Worm (Caenorhabditis elegans) whole organism, L4 larva: ENCODE data around the gene M02E1.3.
"Not testable (repeated sequence)": the region's sequence is repeated elsewhere in the genome, so short reads cannot be mapped to it uniquely, and the experiment has no call there.

Source experiments
- F44E2.7 ChIP-seq: fragments of 200-800 bp; sonication (Bioruptor generic); IDR thresholded peaks from 2 replicates; pipeline ENCODE4 v2.1.2; 2022; ENCODE audit warnings: missing genetic modification characterization, missing compliant biosample characterization
- F49E8.2 ChIP-seq: sonication (generic microtip); optimal IDR thresholded peaks from 2 replicates; lab custom pipeline; 2016; ENCODE audit warnings: missing compliant biosample characterization, mild to moderate bottlenecking, missing genetic modification characterization, borderline replicate concordance
- T20F7.1 ChIP-seq: fragments of 200-800 bp; sonication (Bioruptor generic); optimal IDR thresholded peaks from 2 replicates; lab custom pipeline; 2018; ENCODE audit warnings: mild to moderate bottlenecking, missing genetic modification characterization, missing compliant biosample characterization
- T26A8.4 ChIP-seq: fragments of 200-800 bp; sonication (Bioruptor generic); IDR thresholded peaks from 2 replicates; pipeline ENCODE4 v1.3.6; 2022; ENCODE audit warnings: missing genetic modification characterization, missing compliant biosample characterization
- Y75B8A.6 ChIP-seq: fragments of 200-800 bp; sonication (Bioruptor generic); IDR thresholded peaks from 2 replicates; pipeline ENCODE4 v1.3.6; 2022; ENCODE audit warnings: missing genetic modification reagents, missing genetic modification characterization, missing compliant biosample characterization
- ZK337.2 ChIP-seq: fragments of 200-800 bp; sonication (Bioruptor generic); IDR thresholded peaks from 2 replicates; pipeline ENCODE4 v1.3.6; 2022; ENCODE audit warnings: missing genetic modification reagents, missing genetic modification characterization, missing compliant biosample characterization
- aha-1 ChIP-seq: fragments of 150-350 bp; peaks from one replicate; lab custom pipeline; 2014; ENCODE audit warnings: missing biosample characterization, missing genetic modification characterization
- arid-1 ChIP-seq: fragments of 200-800 bp; sonication (Bioruptor generic); conservative IDR thresholded peaks from 2 replicates; pipeline ENCODE4 v1.3.6; 2022; ENCODE audit warnings: missing genetic modification reagents, missing genetic modification characterization, missing compliant biosample characterization
- ceh-20 ChIP-seq: fragments of 200-800 bp; sonication (Bioruptor generic); IDR thresholded peaks from 2 replicates; pipeline ENCODE4 v1.3.6; 2022; ENCODE audit warnings: missing genetic modification reagents, missing genetic modification characterization, missing compliant biosample characterization
- ceh-32 ChIP-seq: sonication (generic microtip); optimal IDR thresholded peaks from 2 replicates; lab custom pipeline; 2016; ENCODE audit warnings: mild to moderate bottlenecking, missing genetic modification characterization, missing compliant biosample characterization; ENCODE audit not compliant: poor library complexity
- ceh-62 ChIP-seq: sonication (generic microtip); optimal IDR thresholded peaks from 2 replicates; lab custom pipeline; 2017; ENCODE audit warnings: missing biosample characterization, missing genetic modification characterization
- ceh-82 ChIP-seq: sonication (generic microtip); optimal IDR thresholded peaks from 2 replicates; lab custom pipeline; 2017; ENCODE audit warnings: missing biosample characterization, missing genetic modification characterization
- daf-19 ChIP-seq: fragments of 200-800 bp; sonication (Bioruptor generic); conservative IDR thresholded peaks from 2 replicates; pipeline ENCODE4 v1.3.6; 2022; ENCODE audit warnings: missing genetic modification characterization, missing compliant biosample characterization
- daf-8 ChIP-seq: fragments of 200-800 bp; sonication (Bioruptor generic); IDR thresholded peaks from 2 replicates; pipeline ENCODE4 v1.3.6; 2022; ENCODE audit warnings: missing genetic modification characterization, missing compliant biosample characterization
- dmd-6 ChIP-seq: fragments of 200-800 bp; sonication (Bioruptor generic); IDR thresholded peaks from 2 replicates; pipeline ENCODE4 v1.3.6; 2022; ENCODE audit warnings: missing genetic modification reagents, missing genetic modification characterization, missing compliant biosample characterization
- dpl-1 ChIP-seq: fragments of 150-350 bp; optimal IDR thresholded peaks from 2 replicates; lab custom pipeline; 2014; ENCODE audit warnings: missing biosample characterization, missing genetic modification reagents, missing genetic modification characterization
- dve-1 ChIP-seq: sonication (generic microtip); optimal IDR thresholded peaks from 2 replicates; lab custom pipeline; 2017; ENCODE audit warnings: antibody characterized with exemption, mild to moderate bottlenecking, missing genetic modification characterization, missing compliant biosample characterization; ENCODE audit not compliant: insufficient read depth
- egl-43 ChIP-seq: fragments of 200-800 bp; sonication (Bioruptor generic); IDR thresholded peaks from 2 replicates; pipeline ENCODE4 v1.3.6; 2022; ENCODE audit warnings: missing genetic modification reagents, missing genetic modification characterization, missing compliant biosample characterization
- hif-1 ChIP-seq, 2 experiments: sonication (generic microtip); optimal IDR thresholded peaks; 2 replicates each; lab custom pipeline; 2016 to 2017; ENCODE audit warnings: missing compliant biosample characterization in 2 of 2, missing genetic modification characterization in 2 of 2, missing genetic modification reagents in 2 of 2, missing genotype in 2 of 2, mild to moderate bottlenecking in 1 of 2
- hlh-11 ChIP-seq: fragments of 200-800 bp; sonication (Bioruptor generic); optimal IDR thresholded peaks from 2 replicates; lab custom pipeline; 2018; ENCODE audit warnings: mild to moderate bottlenecking, missing genetic modification characterization, missing compliant biosample characterization
- hlh-30 ChIP-seq: sonication (generic microtip); optimal IDR thresholded peaks from 2 replicates; lab custom pipeline; 2017; ENCODE audit warnings: antibody characterized with exemption, mild to moderate bottlenecking, missing genetic modification characterization, missing compliant biosample characterization; ENCODE audit not compliant: insufficient read depth
- lim-7 ChIP-seq: fragments of 200-800 bp; sonication (Bioruptor generic); IDR thresholded peaks from 2 replicates; pipeline ENCODE4 v1.3.6; 2022; ENCODE audit warnings: missing genetic modification characterization, missing compliant biosample characterization
- lin-13 ChIP-seq: fragments of 150-350 bp; optimal IDR thresholded peaks from 2 replicates; lab custom pipeline; 2014; ENCODE audit warnings: missing biosample characterization, missing genetic modification reagents, missing genetic modification characterization
- lin-29 ChIP-seq: fragments of 200-800 bp; sonication (Bioruptor generic); IDR thresholded peaks from 2 replicates; pipeline ENCODE4 v1.3.6; 2022; ENCODE audit warnings: missing genetic modification reagents, missing genetic modification characterization, missing compliant biosample characterization
- lsy-2 ChIP-seq, 2 experiments: fragments of 150-350 bp in 1 of 2; sonication (generic microtip) in 1 of 2; optimal IDR thresholded peaks; 2 replicates each; lab custom pipeline; 2014 to 2017; ENCODE audit warnings: missing biosample characterization in 2 of 2, missing genetic modification characterization in 2 of 2
- mep-1 ChIP-seq: fragments of 150-350 bp; sonication (generic microtip); optimal IDR thresholded peaks from 3 replicates; lab custom pipeline; 2014; ENCODE audit warnings: missing biosample characterization, missing genetic modification characterization
- mes-2 ChIP-seq: sonication (generic microtip); optimal IDR thresholded peaks from 2 replicates; lab custom pipeline; 2016; ENCODE audit warnings: missing genotype, mild to moderate bottlenecking, missing genetic modification characterization, missing compliant biosample characterization; ENCODE audit not compliant: poor library complexity, severe bottlenecking
- mxl-2 ChIP-seq: fragments of 200-800 bp; sonication (Bioruptor generic); conservative IDR thresholded peaks from 2 replicates; pipeline ENCODE4 v1.3.6; 2022; ENCODE audit warnings: missing genetic modification reagents, missing genetic modification characterization, missing compliant biosample characterization
- mxl-3 ChIP-seq: fragments of 200-800 bp; sonication (Bioruptor generic); optimal IDR thresholded peaks from 2 replicates; lab custom pipeline; 2018; ENCODE audit warnings: mild to moderate bottlenecking, missing genetic modification characterization, missing compliant biosample characterization
- nhr-111 ChIP-seq: fragments of 200-800 bp; sonication (Bioruptor generic); optimal IDR thresholded peaks from 2 replicates; lab custom pipeline; 2018; ENCODE audit warnings: mild to moderate bottlenecking, missing genetic modification characterization, missing compliant biosample characterization
- nhr-237 ChIP-seq: sonication (generic microtip); optimal IDR thresholded peaks from 2 replicates; lab custom pipeline; 2017; ENCODE audit warnings: missing biosample characterization, missing genetic modification characterization
- nhr-25 ChIP-seq: sonication (generic microtip); optimal IDR thresholded peaks from 2 replicates; lab custom pipeline; 2017; ENCODE audit warnings: missing genetic modification characterization, mild to moderate bottlenecking, missing compliant biosample characterization, antibody characterized with exemption, moderate library complexity, borderline replicate concordance; ENCODE audit not compliant: insufficient read depth
- nhr-42 ChIP-seq: fragments of 200-800 bp; sonication (Bioruptor generic); IDR thresholded peaks from 2 replicates; pipeline ENCODE4 v1.3.6; 2022; ENCODE audit warnings: missing genetic modification characterization, missing compliant biosample characterization
- nhr-48 ChIP-seq: sonication (generic microtip); optimal IDR thresholded peaks from 2 replicates; lab custom pipeline; 2016; ENCODE audit warnings: mild to moderate bottlenecking, missing genetic modification characterization, missing compliant biosample characterization
- pqm-1 ChIP-seq: sonication (generic microtip); optimal IDR thresholded peaks from 2 replicates; lab custom pipeline; 2017; ENCODE audit warnings: missing biosample characterization, missing genetic modification characterization
- snpc-1.2 ChIP-seq: fragments of 200-800 bp; sonication (Bioruptor generic); IDR thresholded peaks from 2 replicates; pipeline ENCODE4 v1.3.6; 2022; ENCODE audit warnings: missing genetic modification reagents, missing genetic modification characterization, missing compliant biosample characterization
- snpc-4 ChIP-seq: fragments of 150-350 bp; optimal IDR thresholded peaks from 2 replicates; lab custom pipeline; 2014; ENCODE audit warnings: missing biosample characterization, missing genetic modification characterization
- tag-97 ChIP-seq: fragments of 200-800 bp; sonication (Bioruptor generic); IDR thresholded peaks from 2 replicates; pipeline ENCODE4 v1.3.6; 2022; ENCODE audit warnings: missing genetic modification characterization, missing compliant biosample characterization
- unc-39 ChIP-seq: sonication (generic microtip); optimal IDR thresholded peaks from 2 replicates; lab custom pipeline; 2017; ENCODE audit warnings: missing biosample characterization, missing genetic modification characterization
- unc-62 ChIP-seq, 3 experiments: fragments of 150-350 bp in 1 of 3; sonication (generic microtip); optimal IDR thresholded peaks in 2 of 3; peaks in 1 of 3; 1 replicate in 1 of 3; 2 replicates in 2 of 3; lab custom pipeline; 2014 to 2017; ENCODE audit warnings: missing biosample characterization in 3 of 3, missing genetic modification characterization in 3 of 3, missing genetic modification reagents in 3 of 3, missing genotype in 1 of 3
- zfp-2 ChIP-seq: sonication (generic microtip); optimal IDR thresholded peaks from 2 replicates; lab custom pipeline; 2016; ENCODE audit warnings: mild to moderate bottlenecking, missing genetic modification characterization, missing compliant biosample characterization
- zip-11 ChIP-seq: fragments of 200-800 bp; sonication (Bioruptor generic); IDR thresholded peaks from 2 replicates; pipeline ENCODE4 v1.3.6; 2022; ENCODE audit warnings: missing genetic modification characterization, missing compliant biosample characterization
- zip-2 ChIP-seq: fragments of 150-350 bp; optimal IDR thresholded peaks from 2 replicates; lab custom pipeline; 2014; ENCODE audit warnings: missing biosample characterization, missing genetic modification characterization

M02E1.3 gene

DNA sequence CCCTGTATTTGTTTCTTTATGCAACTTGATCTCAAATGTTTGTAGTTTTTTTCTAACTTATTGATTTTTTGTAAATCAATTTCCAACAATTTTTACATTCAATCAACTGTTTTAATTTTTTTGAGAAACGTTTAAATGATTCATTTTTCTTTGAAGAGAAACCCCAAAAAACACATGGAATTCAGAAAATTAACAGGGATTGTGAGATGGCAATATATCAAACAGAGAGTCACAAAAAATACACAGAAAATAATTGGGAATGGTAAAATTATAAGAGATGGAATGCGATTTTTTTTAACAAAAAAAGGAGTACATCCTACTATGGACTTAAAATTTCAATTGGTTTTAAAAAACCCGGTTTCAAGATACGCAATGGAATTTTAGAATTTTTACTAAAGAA lies 12.1 kb downstream of the M02E1.3 start:
- TF ChIP-seq tag-97 (GFP tag; lab: Robert Waterston, UW) (no peak), nhr-237 (tag; lab: Kevin White, UChicago) (no peak), aha-1 (tag; lab: Kevin White, UChicago) (peak; percentile 52), daf-8 (GFP tag; lab: Robert Waterston, UW) (no peak), unc-62 (GFP tag; optimal IDR thresholded peaks at IDR 0.05 in 1 of 2; lab: Kevin White, UChicago) (peak in 1 of 2 experiments; percentile 52), unc-62 (tag; optimal IDR thresholded peaks at IDR 0.05; lab: Kevin White, UChicago) (no peak), ZK337.2 (GFP tag; lab: Robert Waterston, UW) (no peak), zip-11 (GFP tag; lab: Robert Waterston, UW) (no peak), mep-1 (tag; lab: Kevin White, UChicago) (no peak), nhr-42 (GFP tag; lab: Robert Waterston, UW) (no peak), nhr-111 (GFP tag; lab: Kevin White, UChicago) (no peak), ceh-82 (tag; lab: Kevin White, UChicago) (no peak), nhr-48 (tag; lab: Kevin White, UChicago) (no peak), hif-1 (tag; optimal IDR thresholded peaks at IDR 0.05; lab: Kevin White, UChicago) (no peak), zfp-2 (tag; lab: Kevin White, UChicago) (no peak), lin-29 (GFP tag; lab: Robert Waterston, UW) (no peak)

DNA sequence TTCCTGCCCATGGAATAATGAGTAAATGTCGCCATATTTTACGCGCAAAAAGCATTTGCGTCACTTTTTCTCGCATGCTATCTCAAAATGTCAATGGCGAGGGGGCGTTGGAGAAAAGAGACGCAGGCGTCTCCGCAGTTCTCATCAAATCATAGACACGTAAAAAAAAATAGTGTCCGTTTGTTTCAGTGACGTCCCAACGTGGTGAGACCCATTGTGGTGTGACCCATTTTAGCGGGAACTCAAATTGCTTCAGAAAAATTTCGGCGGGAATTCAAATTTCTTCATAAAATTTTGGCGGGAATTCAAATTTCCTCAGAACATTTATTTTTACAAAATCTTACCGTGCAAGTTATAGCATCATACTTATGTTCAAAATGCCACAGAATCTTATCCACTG lies 21.5 kb downstream of the M02E1.3 start:
- TF ChIP-seq mep-1 (tag; lab: Kevin White, UChicago), result no peak
- no peak for TF ChIP-seq F44E2.7 (GFP tag; lab: Robert Waterston, UW)
- TF ChIP-seq T20F7.1 (GFP tag; lab: Kevin White, UChicago), result no peak
- peak; percentile 28 for TF ChIP-seq mxl-3 (GFP tag; lab: Kevin White, UChicago)
- no peak for TF ChIP-seq daf-8 (GFP tag; lab: Robert Waterston, UW)
- TF ChIP-seq ZK337.2 (GFP tag; lab: Robert Waterston, UW), result no peak
- no peak for TF ChIP-seq T26A8.4
- TF ChIP-seq ceh-32 (tag; lab: Kevin White, UChicago), result no peak
- peak; percentile 36 for TF ChIP-seq mes-2 (tag; lab: Kevin White, UChicago)
- no peak for TF ChIP-seq zip-2
- TF ChIP-seq ceh-62 (tag; lab: Kevin White, UChicago), result no peak
- no peak for TF ChIP-seq Y75B8A.6 (GFP tag; lab: Robert Waterston, UW)
- no peak for TF ChIP-seq F49E8.2
- 0 out of 2 replicates have a peak, but pooled peaks have one; percentile 38 for TF ChIP-seq dmd-6 (GFP tag; lab: Robert Waterston, UW)
- peak in 1 of 2 experiments; percentile 15 for TF ChIP-seq lsy-2 (tag; optimal IDR thresholded peaks at IDR 0.05; lab: Kevin White, UChicago)
- peak; percentile 75 for TF ChIP-seq lin-13 (GFP tag; lab: Kevin White, UChicago)
- TF ChIP-seq unc-39 (tag; lab: Kevin White, UChicago), result no peak
- peak; percentile 20 for TF ChIP-seq hlh-30
- peak; percentile 37 for TF ChIP-seq hlh-11 (tag; lab: Kevin White, UChicago)
- TF ChIP-seq dpl-1 (GFP tag; lab: Kevin White, UChicago), result peak; percentile 44

ce11 chrX:347117-347516 lies 24.8 kb downstream of the M02E1.3 start, which contains the start of gene C04E7.3:
Gene C04E7.3 (minus strand): TSS chrX:347217.
- not testable (repeated sequence) for TF ChIP-seq arid-1 (GFP tag; lab: Robert Waterston, UW); lim-7; ceh-20
- TF ChIP-seq, all 104 proteins: peak for 0; not testable (repeated sequence) for 104

DNA sequence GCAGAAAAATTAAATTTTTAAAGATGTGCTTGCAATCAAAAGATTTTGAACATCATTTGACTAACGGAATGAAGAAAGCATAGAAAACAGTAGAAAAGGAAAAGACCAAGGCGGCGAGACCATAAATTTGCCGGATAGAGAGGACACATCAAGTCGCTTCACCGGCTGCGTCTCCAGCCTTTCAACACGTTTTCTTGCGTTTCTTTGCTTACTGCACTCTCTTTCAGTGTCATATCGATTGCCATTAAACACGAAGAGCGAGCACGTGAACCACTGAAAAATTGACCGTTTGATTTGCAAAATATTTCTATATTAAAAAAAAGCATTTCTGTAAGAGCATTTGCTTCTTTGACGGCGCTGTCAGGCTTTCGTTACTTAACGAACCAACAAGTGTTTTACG lies 25.8 kb downstream of the M02E1.3 start:
- TF ChIP-seq dve-1 (peak; percentile 19), Y75B8A.6 (GFP tag; lab: Robert Waterston, UW) (no peak), lin-29 (GFP tag; lab: Robert Waterston, UW) (no peak), lim-7 (no peak), lsy-2 (tag; optimal IDR thresholded peaks at IDR 0.05; lab: Kevin White, UChicago) (peak in 1 of 2 experiments; percentile 49), snpc-4 (tag; lab: Kevin White, UChicago) (no peak), daf-19 (GFP tag; lab: Robert Waterston, UW) (no peak), egl-43 (0 out of 2 replicates have a peak, but pooled peaks have one; percentile 14), nhr-25 (no peak), pqm-1 (tag; lab: Kevin White, UChicago) (no peak), zfp-2 (tag; lab: Kevin White, UChicago) (no peak), snpc-1.2 (GFP tag; lab: Robert Waterston, UW) (no peak), ceh-82 (tag; lab: Kevin White, UChicago) (no peak), mxl-2 (no peak), dmd-6 (GFP tag; lab: Robert Waterston, UW) (peak; percentile 31; the same call in 1 of the 2 replicates), hlh-11 (tag; lab: Kevin White, UChicago) (peak; percentile 27), F44E2.7 (GFP tag; lab: Robert Waterston, UW) (no peak)
